Worm (Caenorhabditis elegans) whole organism, L1 larva: ENCODE results near the gene srx-121.

Source experiments
- blmp-1 ChIP-seq: fragments of 150-350 bp; optimal IDR thresholded peaks from 2 replicates; lab custom pipeline; 2014; ENCODE audit warnings: missing biosample characterization, missing genetic modification characterization
- egl-27 ChIP-seq, 2 experiments: fragments of 150-350 bp in 1 of 2; sonication (generic microtip); optimal IDR thresholded peaks; 3 replicates each; lab custom pipeline; 2017 to 2018; ENCODE audit warnings: missing biosample characterization in 2 of 2, missing genetic modification characterization in 2 of 2, missing genetic modification reagents in 2 of 2
- lin-13 ChIP-seq: fragments of 150-350 bp; optimal IDR thresholded peaks from 2 replicates; lab custom pipeline; 2014; ENCODE audit warnings: missing biosample characterization, missing genetic modification reagents, missing genetic modification characterization
- nhr-20 ChIP-seq: sonication (generic microtip); optimal IDR thresholded peaks from 2 replicates; lab custom pipeline; 2016; ENCODE audit warnings: mild to moderate bottlenecking, missing genetic modification characterization, missing compliant biosample characterization
- pag-3 ChIP-seq: sonication (generic microtip); optimal IDR thresholded peaks from 2 replicates; lab custom pipeline; 2017; ENCODE audit warnings: missing genetic modification characterization, mild to moderate bottlenecking, missing compliant biosample characterization, antibody characterized with exemption, borderline replicate concordance; ENCODE audit not compliant: insufficient read depth
- snpc-4 ChIP-seq: fragments of 150-350 bp; optimal IDR thresholded peaks from 2 replicates; lab custom pipeline; 2014; ENCODE audit warnings: missing biosample characterization, missing genetic modification characterization
- tbx-2 ChIP-seq: sonication (generic microtip); optimal IDR thresholded peaks from 2 replicates; lab custom pipeline; 2016; ENCODE audit warnings: missing genetic modification characterization, missing compliant biosample characterization
- zip-4 ChIP-seq: fragments of 200-800 bp; sonication (Bioruptor generic); optimal IDR thresholded peaks from 2 replicates; lab custom pipeline; 2018; ENCODE audit warnings: mild to moderate bottlenecking, missing genetic modification characterization, moderate library complexity, missing compliant biosample characterization

- TF ChIP-seq lin-13 = no peak
- TF ChIP-seq blmp-1 (tag; lab: Kevin White, UChicago) = no peak
- TF ChIP-seq snpc-4 (tag; lab: Kevin White, UChicago) = no peak
- TF ChIP-seq egl-27 (tag; optimal IDR thresholded peaks at IDR 0.05; lab: Kevin White, UChicago) = no peak
- no peak for TF ChIP-seq nhr-20 (tag; lab: Kevin White, UChicago)
- no peak for TF ChIP-seq pag-3 (tag; lab: Kevin White, UChicago)
- no peak for TF ChIP-seq zip-4 (GFP tag; lab: Kevin White, UChicago)
- no peak for TF ChIP-seq tbx-2 (tag; lab: Kevin White, UChicago)
These were observed 33.6 kb downstream of the srx-121 start, which contains the start of gene C17B7.4 for ce11 chrV:3339009-3339408.
